Fruit fly (Drosophila melanogaster): ENCODE results near the gene CG33160.

dm6 chr3L:3197464-3197863 lies 8.7 kb downstream of the CG33160 start, which contains the start of gene CG14966:
- peak; percentile 23 for TF ChIP-seq toe (GFP tag; optimal IDR thresholded peaks at IDR 0.05)
- peak; percentile 6 for TF ChIP-seq CG33017 (tag; optimal IDR thresholded peaks at IDR 0.05)
- peak; percentile 5 for TF ChIP-seq CG7045 (GFP tag; optimal IDR thresholded peaks at IDR 0.05)
- TF ChIP-seq Hr96 (GFP tag; optimal IDR thresholded peaks at IDR 0.05): no peak
- TF ChIP-seq cnc (optimal IDR thresholded peaks at IDR 0.05): no peak
- TF ChIP-seq Mnt (GFP tag; optimal IDR thresholded peaks at IDR 0.05): peak; percentile 57
- peak; percentile 80 for TF ChIP-seq bab1 (GFP tag; optimal IDR thresholded peaks at IDR 0.05)
- TF ChIP-seq tj (GFP tag; optimal IDR thresholded peaks at IDR 0.05): peak; percentile 32
- peak; percentile 40 for TF ChIP-seq CG11617 (GFP tag; optimal IDR thresholded peaks at IDR 0.05)
- no peak for TF ChIP-seq CG12768 (GFP tag; optimal IDR thresholded peaks at IDR 0.05)
- TF ChIP-seq pad (GFP tag; optimal IDR thresholded peaks at IDR 0.05): no peak
- no peak for TF ChIP-seq kay (GFP tag; ENCODE audit: borderline replicate concordance)

Measured in whole organism, adult.